Fruit fly (Drosophila melanogaster) Kc167 (cell line): ENCODE measurements around the gene Sgs3.

Experiments
- Myc ChIP-seq: fragments of >200 bp; optimal IDR thresholded peaks from 2 replicates; lab custom pipeline; 2017; ENCODE audit warnings: missing external identifiers
- Sin3A ChIP-seq: fragments of >200 bp; optimal IDR thresholded peaks from 2 replicates; lab custom pipeline; 2018; ENCODE audit warnings: missing external identifiers
- h ChIP-seq: fragments of >200 bp; optimal IDR thresholded peaks from 3 replicates; lab custom pipeline; 2018; ENCODE audit warnings: missing external identifiers
- insv ChIP-seq: fragments of >200 bp; optimal IDR thresholded peaks from 3 replicates; lab custom pipeline; 2018; ENCODE audit warnings: missing external identifiers
- psq ChIP-seq: fragments of >200 bp; optimal IDR thresholded peaks from 2 replicates; lab custom pipeline; 2017; ENCODE audit warnings: missing external identifiers
- ttk ChIP-seq: sonication (Bioruptor generic); optimal IDR thresholded peaks from 2 replicates; lab custom pipeline; 2017; ENCODE audit warnings: missing external identifiers

The Sgs3 gene

DNA sequence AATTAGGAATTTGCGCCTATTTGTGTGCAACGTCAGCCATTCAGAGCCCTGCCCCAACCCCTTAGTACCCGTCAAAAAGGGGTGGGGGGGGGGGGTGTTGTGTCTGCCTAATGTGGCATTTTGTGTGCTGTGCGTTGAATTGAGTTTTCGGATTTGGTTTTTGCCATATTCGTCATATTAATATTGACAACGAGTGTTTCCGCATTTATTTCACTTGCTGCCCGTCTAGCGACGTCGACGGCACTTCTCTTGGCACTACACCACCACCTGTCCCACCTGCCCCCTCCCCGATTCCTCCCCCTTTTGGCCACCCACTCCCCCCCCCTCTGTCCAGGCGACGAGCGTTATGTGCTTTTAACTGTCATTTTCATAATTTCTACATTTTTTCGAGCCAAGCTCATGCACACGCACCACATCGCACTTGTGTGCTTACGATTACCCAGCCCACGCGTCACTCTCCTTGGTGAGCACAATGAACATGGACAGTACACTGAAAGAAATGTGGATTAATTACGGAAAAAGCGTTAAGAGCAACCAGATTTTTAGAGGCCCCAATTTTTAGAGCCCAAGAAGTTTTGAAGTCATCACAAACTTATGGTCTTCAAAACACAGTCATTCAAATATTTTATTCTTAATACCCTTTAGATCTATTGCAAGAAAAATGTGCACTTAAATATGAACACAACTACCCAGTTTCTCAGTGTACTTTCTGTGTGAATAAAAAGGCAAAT is 3.5 kb downstream of the Sgs3 start:
- no peak for TF ChIP-seq Sin3A (lab: Kevin White, UChicago)
- no peak for TF ChIP-seq insv (lab: Kevin White, UChicago)
- no peak for TF ChIP-seq h (lab: Kevin White, UChicago)
- TF ChIP-seq Myc (lab: Kevin White, UChicago) = no peak
- no peak for TF ChIP-seq psq (lab: Kevin White, UChicago)
- TF ChIP-seq ttk (lab: Kevin White, UChicago) = no peak

DNA sequence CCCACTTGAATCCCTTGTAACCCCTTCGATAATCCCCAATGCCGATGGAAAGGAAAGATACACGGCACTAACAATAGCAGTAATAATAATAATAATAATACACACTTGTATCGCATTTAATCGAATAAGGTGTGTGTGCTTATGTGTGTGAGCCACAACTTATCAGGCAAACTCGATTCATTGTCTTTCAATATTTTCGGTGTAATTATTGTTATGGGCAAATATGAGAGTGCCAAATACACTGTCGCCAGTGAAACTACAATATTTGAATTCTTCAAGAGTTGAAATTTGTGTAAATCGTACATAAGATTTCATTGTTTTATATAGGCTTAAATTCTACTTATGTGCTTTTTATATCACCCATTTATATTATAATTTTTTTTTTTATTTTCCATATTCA is 4.2 kb downstream of the Sgs3 start:
- TF ChIP-seq psq (lab: Kevin White, UChicago) = no peak
- TF ChIP-seq h (lab: Kevin White, UChicago) = no peak
- no peak for TF ChIP-seq Myc (lab: Kevin White, UChicago)
- no peak for TF ChIP-seq ttk (lab: Kevin White, UChicago)
- TF ChIP-seq insv (lab: Kevin White, UChicago) = no peak
- TF ChIP-seq Sin3A (lab: Kevin White, UChicago) = no peak

DNA sequence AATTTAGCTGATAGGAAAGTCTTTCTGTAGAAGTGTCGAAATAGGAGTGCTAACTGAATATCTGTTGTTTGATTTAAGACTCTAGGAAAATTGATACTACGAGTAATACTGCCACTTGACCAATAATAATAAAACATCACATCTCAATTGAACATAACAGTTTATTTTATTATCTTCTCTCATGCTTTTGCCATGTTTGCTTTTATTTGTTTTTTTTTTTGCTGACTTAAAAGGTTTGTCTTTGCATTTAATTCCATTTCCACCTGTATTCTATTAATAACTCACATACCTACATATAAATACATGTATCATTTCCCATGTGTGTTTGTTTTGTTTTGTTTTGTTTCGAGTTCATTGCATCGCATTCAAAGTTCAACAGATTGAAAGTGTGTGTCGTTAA is 10.6 kb downstream of the Sgs3 start, which contains the start of the genes CG11714 and Fuca:
CG11714 (minus strand) TSS at position 101 of the 400 bp plus-strand sequence.
Fuca (minus strand) TSS at position 101 of the 400 bp plus-strand sequence.
- TF ChIP-seq Myc (lab: Kevin White, UChicago) = no peak
- TF ChIP-seq ttk (lab: Kevin White, UChicago) = no peak
- TF ChIP-seq Sin3A (lab: Kevin White, UChicago) = no peak
- TF ChIP-seq h (lab: Kevin White, UChicago) = no peak
- TF ChIP-seq psq (lab: Kevin White, UChicago) = no peak
- TF ChIP-seq insv (lab: Kevin White, UChicago) = no peak

DNA sequence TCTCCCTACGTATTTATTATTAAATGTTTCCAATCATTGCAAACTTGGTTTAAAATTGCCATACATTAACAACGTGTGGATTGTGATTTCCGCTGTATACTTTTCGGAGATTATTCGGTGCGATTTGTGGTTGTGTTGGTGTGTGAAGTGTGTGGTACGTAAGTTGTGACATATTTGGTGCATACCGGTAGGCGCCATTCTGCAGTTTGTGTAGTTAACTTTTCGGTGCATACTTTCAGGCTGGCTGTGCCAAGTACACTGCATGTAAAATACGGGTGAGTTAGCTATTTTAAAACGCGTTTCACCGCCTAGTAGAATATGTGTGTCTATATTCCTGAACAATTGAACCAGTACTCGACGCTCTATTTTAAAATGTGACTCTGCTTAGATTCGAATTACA is 11.3 kb downstream of the Sgs3 start:
- TF ChIP-seq psq (lab: Kevin White, UChicago) = no peak
- TF ChIP-seq insv (lab: Kevin White, UChicago) = no peak
- TF ChIP-seq ttk (lab: Kevin White, UChicago) = no peak
- no peak for TF ChIP-seq h (lab: Kevin White, UChicago)
- no peak for TF ChIP-seq Sin3A (lab: Kevin White, UChicago)
- no peak for TF ChIP-seq Myc (lab: Kevin White, UChicago)

DNA sequence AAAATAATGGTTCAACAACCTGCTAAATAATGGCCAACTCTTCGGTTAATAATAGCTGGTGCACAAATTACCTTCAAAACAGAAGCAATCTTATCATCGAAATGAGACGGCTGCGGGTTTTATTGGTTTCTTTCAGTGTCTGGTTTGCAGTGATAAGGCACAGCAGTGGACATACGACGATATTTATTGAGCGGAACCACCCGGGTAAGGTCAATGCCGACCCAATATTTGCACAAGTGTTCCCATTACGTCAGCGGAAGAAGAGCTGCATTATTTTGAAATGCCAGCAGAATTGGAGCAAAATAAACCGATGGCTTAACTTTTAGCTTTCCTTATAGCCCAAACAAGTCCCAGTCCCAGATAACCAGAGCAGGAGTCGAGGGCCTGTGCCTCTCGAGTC is 13.7 kb downstream of the Sgs3 start:
- no peak for TF ChIP-seq Myc (lab: Kevin White, UChicago)
- TF ChIP-seq psq (lab: Kevin White, UChicago) = no peak
- TF ChIP-seq insv (lab: Kevin White, UChicago) = no peak
- no peak for TF ChIP-seq Sin3A (lab: Kevin White, UChicago)
- TF ChIP-seq h (lab: Kevin White, UChicago) = no peak
- TF ChIP-seq ttk (lab: Kevin White, UChicago) = no peak

DNA sequence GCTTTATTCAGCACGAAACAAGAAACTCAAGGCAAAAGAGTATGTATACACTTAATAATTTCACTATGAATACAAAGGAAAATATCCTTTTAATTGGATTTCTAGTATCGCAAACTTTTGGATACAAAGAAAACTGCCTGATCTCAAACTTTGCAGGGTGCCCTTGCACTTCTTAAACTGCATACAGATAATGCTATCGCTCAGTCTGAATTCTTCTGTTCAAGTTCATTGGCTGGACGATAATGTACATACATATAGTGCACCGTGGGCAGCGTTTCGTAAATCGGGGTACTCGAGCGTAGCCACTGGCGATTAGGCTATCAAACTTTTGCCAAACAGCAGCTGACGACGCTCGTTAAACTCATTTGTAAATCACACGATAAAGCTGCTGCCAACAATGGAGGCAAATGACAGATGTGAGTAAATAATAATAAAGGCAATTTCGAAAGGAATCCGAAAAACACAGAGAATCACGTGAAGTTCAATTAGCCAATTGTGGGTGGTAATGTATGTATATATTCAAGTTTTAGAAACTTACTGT is 14.7 kb downstream of the Sgs3 start:
- no peak for TF ChIP-seq h (lab: Kevin White, UChicago)
- no peak for TF ChIP-seq ttk (lab: Kevin White, UChicago)
- TF ChIP-seq psq (lab: Kevin White, UChicago) = no peak

DNA sequence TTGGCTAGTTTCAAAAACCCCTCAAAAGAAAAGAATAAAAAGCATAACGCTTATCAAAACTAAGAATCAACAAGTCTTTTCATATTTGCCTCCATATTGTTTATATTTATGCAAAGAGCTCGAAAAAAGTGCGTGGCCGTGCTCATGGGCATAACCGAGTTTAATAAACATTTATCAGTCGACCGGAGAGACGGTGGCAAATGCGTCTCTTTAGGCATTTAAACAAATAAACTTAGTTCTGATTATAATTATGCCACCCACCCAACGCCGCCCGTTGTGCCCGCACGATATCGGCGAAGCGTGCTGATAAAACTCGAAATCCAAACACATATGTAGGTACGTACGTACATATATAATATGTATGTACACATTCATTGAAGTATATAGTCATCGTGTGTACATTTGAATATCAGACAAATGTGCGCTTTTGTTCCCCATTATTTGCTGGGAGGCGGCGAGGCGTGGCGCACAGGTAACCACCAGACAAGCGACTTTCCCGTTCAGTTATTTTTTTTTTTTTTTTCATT is 16.4 kb downstream of the Sgs3 start:
- TF ChIP-seq Myc (lab: Kevin White, UChicago) (no peak), h (lab: Kevin White, UChicago) (no peak), Sin3A (lab: Kevin White, UChicago) (no peak), insv (lab: Kevin White, UChicago) (no peak), psq (lab: Kevin White, UChicago) (no peak), ttk (lab: Kevin White, UChicago) (no peak)

DNA sequence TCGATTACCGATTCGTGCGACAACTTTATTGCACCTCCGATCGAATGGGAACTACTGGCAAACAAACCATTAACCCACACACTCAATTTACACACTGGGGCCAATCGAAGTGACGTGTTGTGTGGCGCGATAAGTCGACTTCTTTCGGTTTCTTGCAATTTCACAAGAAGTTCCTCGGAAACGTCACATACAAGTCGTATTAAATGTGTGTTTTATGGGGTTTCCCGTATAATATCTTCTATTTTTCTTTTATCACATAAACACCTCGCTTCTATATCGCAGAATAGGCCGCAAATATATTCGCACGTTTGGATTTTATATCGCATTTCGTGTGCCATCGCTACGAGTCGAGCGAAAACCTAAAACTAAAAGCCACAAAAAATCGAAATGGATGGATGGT is 17.7 kb downstream of the Sgs3 start:
- TF ChIP-seq h (lab: Kevin White, UChicago) (no peak), ttk (lab: Kevin White, UChicago) (no peak), psq (lab: Kevin White, UChicago) (no peak), Sin3A (lab: Kevin White, UChicago) (no peak), Myc (lab: Kevin White, UChicago) (no peak), insv (lab: Kevin White, UChicago) (no peak)

DNA sequence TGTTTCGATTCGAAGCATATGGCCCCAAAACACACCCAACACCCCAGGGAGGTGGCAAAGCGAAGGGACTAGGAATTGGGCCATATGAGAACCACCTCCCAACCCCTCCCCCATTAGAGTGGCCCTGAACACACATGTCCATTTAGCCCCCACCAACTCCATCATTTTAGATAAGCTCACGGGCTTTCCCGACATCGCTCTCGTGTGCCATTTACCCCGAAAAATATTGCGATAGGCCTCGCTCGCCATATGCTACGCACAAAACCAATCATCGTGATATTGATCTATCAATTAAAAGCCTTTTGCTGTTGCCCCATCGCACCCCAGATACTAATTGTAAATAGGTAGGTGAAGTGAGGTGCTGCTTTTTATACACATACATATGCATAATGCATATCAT is 18.3 kb downstream of the Sgs3 start:
- TF ChIP-seq psq (lab: Kevin White, UChicago) (no peak), h (lab: Kevin White, UChicago) (no peak), Sin3A (lab: Kevin White, UChicago) (no peak), insv (lab: Kevin White, UChicago) (no peak), Myc (lab: Kevin White, UChicago) (no peak), ttk (lab: Kevin White, UChicago) (no peak)

DNA sequence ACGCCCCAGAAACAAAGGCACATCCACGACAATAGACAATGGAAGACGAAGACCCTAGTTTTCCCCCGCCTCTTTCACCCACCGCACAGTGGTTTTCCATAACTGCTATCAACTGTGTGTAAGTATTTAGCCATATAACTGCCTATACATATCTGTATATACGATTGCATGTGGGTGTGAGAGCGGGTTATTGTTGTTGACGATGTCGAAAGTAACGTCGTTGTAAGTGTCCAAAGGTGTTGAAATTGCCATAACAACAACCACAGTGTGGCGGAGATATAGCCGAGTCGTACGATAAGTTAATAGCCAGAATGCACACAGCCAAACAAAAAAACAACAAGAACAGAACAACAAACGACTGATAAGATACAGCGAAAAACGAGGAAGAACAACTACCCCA is 19.3 kb downstream of the Sgs3 start:
- TF ChIP-seq h (lab: Kevin White, UChicago) (no peak), Sin3A (lab: Kevin White, UChicago) (no peak), psq (lab: Kevin White, UChicago) (no peak), insv (lab: Kevin White, UChicago) (no peak), ttk (lab: Kevin White, UChicago) (no peak), Myc (lab: Kevin White, UChicago) (no peak)

DNA sequence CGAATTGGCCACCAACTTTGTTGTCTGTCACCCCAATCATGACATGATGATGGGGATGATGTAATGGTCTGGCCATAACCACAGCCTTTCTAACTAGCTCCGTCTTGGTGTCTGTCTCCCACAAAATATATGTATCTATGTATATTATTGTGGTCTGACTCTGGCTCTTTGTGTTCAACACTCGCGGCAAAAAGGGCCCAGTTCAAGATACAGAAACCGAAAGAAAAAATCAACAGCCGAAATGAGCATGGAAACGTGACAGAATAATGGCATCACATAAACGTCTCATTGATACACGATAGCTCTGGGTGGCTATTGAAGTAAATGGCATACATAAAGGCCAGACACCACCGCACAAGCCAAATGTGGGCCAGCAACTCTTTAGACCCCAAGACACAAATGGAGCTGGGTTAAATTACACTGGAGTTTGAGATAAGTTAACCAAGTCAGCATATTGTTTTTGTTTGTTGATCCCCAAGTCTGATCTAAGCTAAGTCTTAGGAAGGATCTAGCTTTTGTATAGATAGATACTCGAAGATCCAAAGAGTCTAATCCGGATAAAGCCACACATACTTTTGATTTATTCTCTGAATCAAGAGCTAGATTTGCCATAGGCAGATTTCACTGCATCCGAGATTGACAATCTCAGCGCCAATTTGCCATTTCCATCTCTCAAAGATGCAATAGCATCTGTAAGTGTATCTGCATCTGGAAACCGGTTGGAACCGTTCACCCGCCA is 20.1 kb downstream of the Sgs3 start:
- no peak for TF ChIP-seq h (lab: Kevin White, UChicago)
- TF ChIP-seq psq (lab: Kevin White, UChicago) = no peak
- TF ChIP-seq ttk (lab: Kevin White, UChicago) = no peak
- TF ChIP-seq Sin3A (lab: Kevin White, UChicago) = no peak
- no peak for TF ChIP-seq insv (lab: Kevin White, UChicago)
- no peak for TF ChIP-seq Myc (lab: Kevin White, UChicago)
